Fruit fly (Drosophila melanogaster) whole organism, embryonic: ENCODE data around the gene CG3679.

Source experiments
- Abd-B ChIP-seq: fragments of 200-800 bp; sonication (Bioruptor generic); optimal IDR thresholded peaks from 2 replicates; lab custom pipeline; 2018; ENCODE audit warnings: missing biosample characterization, mild to moderate bottlenecking, missing genetic modification characterization, moderate library complexity
- CG11398 ChIP-seq: fragments of 200-800 bp; sonication (Bioruptor generic); optimal IDR thresholded peaks from 2 replicates; lab custom pipeline; 2016; ENCODE audit warnings: missing biosample characterization, missing genetic modification characterization
- CG11504 ChIP-seq: fragments of 200-800 bp; sonication (Bioruptor generic); optimal IDR thresholded peaks from 3 replicates; lab custom pipeline; 2019; ENCODE audit warnings: missing biosample characterization, mild to moderate bottlenecking, missing genetic modification characterization, moderate library complexity
- CG12769 ChIP-seq: fragments of 200-800 bp; sonication (Bioruptor generic); optimal IDR thresholded peaks from 2 replicates; lab custom pipeline; 2019; ENCODE audit warnings: missing biosample characterization, mild to moderate bottlenecking, missing genetic modification characterization, moderate library complexity
- CG13123 ChIP-seq: fragments of 200-800 bp; sonication (Bioruptor generic); optimal IDR thresholded peaks from 2 replicates; lab custom pipeline; 2016; ENCODE audit warnings: missing biosample characterization, missing genetic modification characterization
- CG14667 ChIP-seq: fragments of 200-800 bp; sonication (Bioruptor generic); IDR thresholded peaks from 2 replicates; pipeline ENCODE4 v1.3.6; 2022; ENCODE audit warnings: missing biosample characterization, missing genetic modification characterization
- CG17359 ChIP-seq: fragments of 200-800 bp; sonication (Bioruptor generic); optimal IDR thresholded peaks from 3 replicates; lab custom pipeline; 2018; ENCODE audit warnings: missing biosample characterization, mild to moderate bottlenecking, missing genetic modification characterization, moderate library complexity
- CG1832 ChIP-seq: fragments of 200-800 bp; sonication (Bioruptor generic); optimal IDR thresholded peaks from 2 replicates; lab custom pipeline; 2017; ENCODE audit warnings: missing biosample characterization, mild to moderate bottlenecking, missing genetic modification characterization, inconsistent platforms
- CG18599 ChIP-seq: fragments of 200-800 bp; sonication (Bioruptor generic); optimal IDR thresholded peaks from 3 replicates; lab custom pipeline; 2017; ENCODE audit warnings: missing biosample characterization, missing genetic modification characterization, mild to moderate bottlenecking, moderate library complexity, missing genetic modification reagents
- CG34422 ChIP-seq: fragments of 200-800 bp; sonication (Bioruptor generic); IDR thresholded peaks from 3 replicates; pipeline ENCODE4 v1.3.6; 2022; ENCODE audit warnings: missing biosample characterization, missing genetic modification characterization
- CG3726 ChIP-seq: fragments of 200-800 bp; sonication (Bioruptor generic); IDR thresholded peaks from 3 replicates; pipeline ENCODE4, ENCODE4 v1.3.6; 2022; ENCODE audit warnings: missing biosample characterization, missing genetic modification characterization
- CG4730 ChIP-seq: fragments of 200-800 bp; sonication (Bioruptor generic); IDR thresholded peaks from 2 replicates; pipeline ENCODE4 v1.3.6; 2022; ENCODE audit warnings: missing biosample characterization, missing genetic modification characterization
- CG4854 ChIP-seq: fragments of 200-800 bp; sonication (Bioruptor generic); optimal IDR thresholded peaks from 2 replicates; lab custom pipeline; 2016; ENCODE audit warnings: missing biosample characterization, missing genetic modification characterization, inconsistent platforms
- CG6813 ChIP-seq: fragments of 200-800 bp; sonication (Bioruptor generic); optimal IDR thresholded peaks from 2 replicates; lab custom pipeline; 2017; ENCODE audit warnings: missing biosample characterization, missing genetic modification characterization, mild to moderate bottlenecking, moderate library complexity, missing genetic modification reagents
- CG7271 ChIP-seq: fragments of 200-800 bp; sonication (Bioruptor generic); optimal IDR thresholded peaks from 2 replicates; lab custom pipeline; 2018; ENCODE audit warnings: missing biosample characterization, mild to moderate bottlenecking, missing genetic modification characterization, moderate library complexity
- CG8089 ChIP-seq: fragments of 200-800 bp; sonication (Bioruptor generic); optimal IDR thresholded peaks from 3 replicates; lab custom pipeline; 2016; ENCODE audit warnings: missing biosample characterization, missing genetic modification characterization
- CG9932 ChIP-seq: fragments of 200-800 bp; sonication (Bioruptor generic); IDR thresholded peaks from 2 replicates; pipeline ENCODE4 v1.3.6; 2022; ENCODE audit warnings: missing biosample characterization, missing genetic modification characterization
- CoRest ChIP-seq: fragments of 200-800 bp; sonication (Bioruptor generic); optimal IDR thresholded peaks from 3 replicates; lab custom pipeline; 2018; ENCODE audit warnings: missing biosample characterization, mild to moderate bottlenecking, missing genetic modification characterization, moderate library complexity
- Dfd ChIP-seq, 2 experiments: fragments of >200 bp; optimal IDR thresholded peaks; 2 replicates each; lab custom pipeline; 2017; ENCODE audit warnings: missing biosample characterization in 2 of 2, missing genetic modification characterization in 2 of 2
- HLH4C ChIP-seq: fragments of 200-800 bp; sonication (Bioruptor generic); IDR thresholded peaks from 3 replicates; pipeline ENCODE4 v1.3.6; 2022; ENCODE audit warnings: missing biosample characterization, missing genetic modification characterization; ENCODE audit not compliant: partially characterized antibody
- Hand ChIP-seq: fragments of 200-800 bp; sonication (Bioruptor generic); optimal IDR thresholded peaks from 2 replicates; lab custom pipeline; 2017; ENCODE audit warnings: mild to moderate bottlenecking, missing biosample characterization, missing genetic modification reagents, missing genetic modification characterization
- Lhr ChIP-seq: fragments of 200-800 bp; sonication (Bioruptor generic); optimal IDR thresholded peaks from 3 replicates; lab custom pipeline; 2017; ENCODE audit warnings: mild to moderate bottlenecking, missing biosample characterization, missing genetic modification reagents, missing genetic modification characterization
- NC2β ChIP-seq: fragments of 200-800 bp; sonication (Bioruptor generic); optimal IDR thresholded peaks from 2 replicates; lab custom pipeline; 2016; ENCODE audit warnings: missing biosample characterization, missing genetic modification characterization
- NK7.1 ChIP-seq: fragments of 200-800 bp; sonication (Bioruptor generic); optimal IDR thresholded peaks from 3 replicates; lab custom pipeline; 2016; ENCODE audit warnings: missing biosample characterization, missing genetic modification characterization
- Nf-YB ChIP-seq: fragments of 200-800 bp; sonication (Bioruptor generic); optimal IDR thresholded peaks from 3 replicates; lab custom pipeline; 2019; ENCODE audit warnings: missing biosample characterization, mild to moderate bottlenecking, missing genetic modification characterization, moderate library complexity
- Oli ChIP-seq: fragments of 200-800 bp; sonication (Bioruptor generic); optimal IDR thresholded peaks from 2 replicates; lab custom pipeline; 2018; ENCODE audit warnings: missing biosample characterization, mild to moderate bottlenecking, missing genetic modification characterization, moderate library complexity
- PHDP ChIP-seq: fragments of 200-800 bp; sonication (Bioruptor generic); optimal IDR thresholded peaks from 3 replicates; lab custom pipeline; 2018; ENCODE audit warnings: missing biosample characterization, mild to moderate bottlenecking, missing genetic modification characterization, moderate library complexity
- Poxn ChIP-seq: fragments of 200-800 bp; sonication (Bioruptor generic); IDR thresholded peaks from 2 replicates; pipeline ENCODE4 v1.3.6; 2022; ENCODE audit warnings: missing biosample characterization, missing genetic modification characterization
- Sry-δ ChIP-seq: fragments of 200-800 bp; sonication (Bioruptor generic); optimal IDR thresholded peaks from 2 replicates; lab custom pipeline; 2016; ENCODE audit warnings: missing biosample characterization, missing genetic modification characterization
- Ssrp ChIP-seq: fragments of 200-800 bp; sonication (Bioruptor generic); optimal IDR thresholded peaks from 2 replicates; lab custom pipeline; 2018; ENCODE audit warnings: missing biosample characterization, mild to moderate bottlenecking, missing genetic modification characterization, moderate library complexity
- ac ChIP-seq: fragments of 200-800 bp; sonication (Bioruptor generic); optimal IDR thresholded peaks from 3 replicates; lab custom pipeline; 2017; ENCODE audit warnings: missing biosample characterization, mild to moderate bottlenecking, missing genetic modification characterization
- ap ChIP-seq: fragments of 200-800 bp; sonication (Bioruptor generic); IDR thresholded peaks from 2 replicates; pipeline ENCODE4 v1.3.6; 2022; ENCODE audit warnings: missing biosample characterization, missing genetic modification characterization
- crol ChIP-seq: fragments of 200-800 bp; sonication (Bioruptor generic); IDR thresholded peaks from 2 replicates; pipeline ENCODE4 v1.3.6; 2022; ENCODE audit warnings: missing biosample characterization, missing genetic modification characterization
- crp ChIP-seq, 2 experiments: fragments of 200-800 bp; sonication (Bioruptor generic); optimal IDR thresholded peaks; 2 replicates in 1 of 2; 3 replicates in 1 of 2; lab custom pipeline; 2017; ENCODE audit warnings: missing biosample characterization in 2 of 2, missing genetic modification characterization in 2 of 2, mild to moderate bottlenecking in 1 of 2, moderate library complexity in 1 of 2
- dpn ChIP-seq, 2 experiments: fragments of 200-800 bp; sonication (Bioruptor generic); optimal IDR thresholded peaks; 3 replicates each; lab custom pipeline; 2016; ENCODE audit warnings: missing biosample characterization in 2 of 2, missing genetic modification characterization in 2 of 2
- gem ChIP-seq: fragments of 200-800 bp; sonication (Bioruptor generic); optimal IDR thresholded peaks from 2 replicates; lab custom pipeline; 2019; ENCODE audit warnings: missing biosample characterization, mild to moderate bottlenecking, missing genetic modification characterization, moderate library complexity
- grau ChIP-seq: fragments of 200-800 bp; optimal IDR thresholded peaks from 3 replicates; lab custom pipeline; 2019; ENCODE audit warnings: missing biosample characterization, mild to moderate bottlenecking, missing genetic modification characterization, moderate library complexity
- her ChIP-seq: fragments of 200-800 bp; sonication (Bioruptor generic); optimal IDR thresholded peaks from 2 replicates; lab custom pipeline; 2016; ENCODE audit warnings: missing biosample characterization, missing genetic modification characterization
- lilli ChIP-seq: fragments of 200-800 bp; sonication (Bioruptor generic); optimal IDR thresholded peaks from 3 replicates; lab custom pipeline; 2016; ENCODE audit warnings: missing biosample characterization, missing genetic modification characterization
- pfk ChIP-seq: fragments of 200-800 bp; sonication (Bioruptor generic); optimal IDR thresholded peaks from 2 replicates; lab custom pipeline; 2018; ENCODE audit warnings: missing biosample characterization, mild to moderate bottlenecking, missing genetic modification characterization, moderate library complexity
- pita ChIP-seq: fragments of 200-800 bp; sonication (Bioruptor generic); optimal IDR thresholded peaks from 2 replicates; lab custom pipeline; 2017; ENCODE audit warnings: missing biosample characterization, mild to moderate bottlenecking, missing genetic modification characterization
- prd ChIP-seq, 3 experiments: fragments of >200 bp in 2 of 3; fragments of 200-800 bp in 1 of 3; sonication (Bioruptor generic) in 1 of 3; optimal IDR thresholded peaks in 2 of 3; IDR thresholded peaks in 1 of 3; 2 replicates in 2 of 3; 3 replicates in 1 of 3; pipeline versions ENCODE4 v1.3.6 to Lab custom; 2017 to 2022; ENCODE audit warnings: missing biosample characterization in 1 of 3, missing genetic modification characterization in 1 of 3
- sisA ChIP-seq: fragments of 200-800 bp; sonication (Bioruptor generic); IDR thresholded peaks from 2 replicates; pipeline ENCODE4 v1.3.6; 2022; ENCODE audit warnings: missing biosample characterization, missing genetic modification characterization
- stc ChIP-seq: fragments of 200-800 bp; sonication (Bioruptor generic); IDR thresholded peaks from 2 replicates; pipeline ENCODE4 v1.3.6; 2022; ENCODE audit warnings: missing biosample characterization, missing genetic modification characterization
- vnd ChIP-seq: fragments of 200-800 bp; sonication (Bioruptor generic); IDR thresholded peaks from 3 replicates; pipeline ENCODE4 v1.3.6; 2022; ENCODE audit warnings: missing biosample characterization, missing genetic modification characterization; ENCODE audit not compliant: partially characterized antibody
- wor ChIP-seq: fragments of 200-800 bp; sonication (Bioruptor generic); IDR thresholded peaks from 2 replicates; pipeline ENCODE4 v1.3.6; 2022; ENCODE audit warnings: missing biosample characterization, missing genetic modification characterization
- z ChIP-seq: fragments of 200-800 bp; sonication (Bioruptor generic); IDR thresholded peaks from 3 replicates; pipeline ENCODE4 v1.3.6; 2022; ENCODE audit warnings: missing biosample characterization, missing genetic modification characterization
- zen2 ChIP-seq: fragments of 200-800 bp; sonication (Bioruptor generic); IDR thresholded peaks from 3 replicates; pipeline ENCODE4 v1.3.6; 2022; ENCODE audit warnings: missing biosample characterization, missing genetic modification characterization; ENCODE audit not compliant: partially characterized antibody

CG3679 gene

dm6 chrX:16332615-16333288 is 29.1 kb downstream of the CG3679 start (continued):
- peak in 1 of 2 experiments; percentile 65 for TF ChIP-seq crp (GFP tag; optimal IDR thresholded peaks at IDR 0.05; lab: Kevin White, UChicago)
- TF ChIP-seq grau (tag; lab: Kevin White, UChicago) = peak; percentile 96
- TF ChIP-seq CG13123 = peak; percentile 88
- TF ChIP-seq CG14667 = peak; percentile 85
- no peak for TF ChIP-seq HLH4C (GFP tag; lab: Robert Waterston, UW)
- peak; percentile 97 for TF ChIP-seq lilli (GFP tag; lab: Kevin White, UChicago)
- TF ChIP-seq CG34422 (GFP tag; lab: Robert Waterston, UW) = peak; percentile 91
- peak; percentile 91 for TF ChIP-seq sisA
- TF ChIP-seq CG17359 (tag; lab: Kevin White, UChicago) = peak; percentile 95
- TF ChIP-seq pfk (GFP tag; lab: Kevin White, UChicago) = peak; percentile 63
- TF ChIP-seq Oli (tag; lab: Kevin White, UChicago) = peak; percentile 98
- TF ChIP-seq prd (optimal IDR thresholded peaks at IDR 0.05; lab: Kevin White, UChicago) = no peak
- peak; percentile 94 for TF ChIP-seq prd (GFP tag; IDR thresholded peaks at IDR 0.05; lab: Robert Waterston, UW)
- TF ChIP-seq NK7.1 (GFP tag; lab: Kevin White, UChicago) = peak; percentile 94
- no peak for TF ChIP-seq pita (GFP tag; lab: Kevin White, UChicago)
- TF ChIP-seq wor = peak; percentile 87
- TF ChIP-seq z = no peak
- peak; percentile 97 for TF ChIP-seq CG18599
- TF ChIP-seq CG8089 (GFP tag; lab: Kevin White, UChicago) = peak; percentile 90
- peak; percentile 96 for TF ChIP-seq Hand (GFP tag; lab: Kevin White, UChicago)
- TF ChIP-seq CG4730 (GFP tag; lab: Robert Waterston, UW) = peak; percentile 82
- peak; percentile 96 for TF ChIP-seq Ssrp (tag; lab: Kevin White, UChicago)
- TF ChIP-seq Poxn (GFP tag; lab: Robert Waterston, UW) = no peak; the same call in none of the 2 replicates
- TF ChIP-seq her (GFP tag; lab: Kevin White, UChicago) = peak; percentile 91
- TF ChIP-seq CG6813 (GFP tag; lab: Kevin White, UChicago) = peak; percentile 95
- peak; percentile 73 for TF ChIP-seq ap (GFP tag; lab: Robert Waterston, UW)
- TF ChIP-seq PHDP (tag; lab: Kevin White, UChicago) = peak; percentile 96
- no peak for TF ChIP-seq CG1832 (GFP tag; lab: Kevin White, UChicago)
- peak; percentile 95 to 96 for TF ChIP-seq dpn (GFP tag; optimal IDR thresholded peaks at IDR 0.05; lab: Kevin White, UChicago)
- TF ChIP-seq CoRest (tag; lab: Kevin White, UChicago) = peak; percentile 99
- TF ChIP-seq CG9932 (GFP tag; lab: Robert Waterston, UW) = peak; percentile 88
- peak; percentile 94 for TF ChIP-seq CG11398 (GFP tag; lab: Kevin White, UChicago)
- TF ChIP-seq NC2β (GFP tag; lab: Kevin White, UChicago) = peak; percentile 90
- no peak for TF ChIP-seq vnd
- TF ChIP-seq CG3726 (GFP tag; lab: Robert Waterston, UW) = no peak; the same call in 2 of the 3 replicates
- TF ChIP-seq Lhr (GFP tag; lab: Kevin White, UChicago) = peak; percentile 86
- peak; percentile 86 for TF ChIP-seq Nf-YB
- TF ChIP-seq CG12769 (tag; lab: Kevin White, UChicago) = peak; percentile 93
- TF ChIP-seq CG7271 = peak; percentile 75
- peak; percentile 97 for TF ChIP-seq CG11504 (tag; lab: Kevin White, UChicago)
- no peak for TF ChIP-seq zen2 (GFP tag; lab: Robert Waterston, UW)
- TF ChIP-seq Abd-B (GFP tag; lab: Kevin White, UChicago) = peak; percentile 93
- TF ChIP-seq stc (GFP tag; lab: Robert Waterston, UW) = peak; percentile 91
- TF ChIP-seq gem (tag; lab: Kevin White, UChicago) = peak; percentile 98
- peak; percentile 49 for TF ChIP-seq Sry-δ (GFP tag; lab: Kevin White, UChicago)
- TF ChIP-seq CG4854 = peak; percentile 93
- no peak for TF ChIP-seq Dfd (GFP tag; optimal IDR thresholded peaks at IDR 0.05; lab: Kevin White, UChicago)
- peak; percentile 49; the same call in 1 of the 2 replicates for TF ChIP-seq crol
- TF ChIP-seq ac = peak; percentile 88
